Worm (Caenorhabditis elegans) whole organism, mixed stage, embryonic: Measurements from ENCODE around the gene K07H8.9.

Source experiments
- drap-1 ChIP-seq: fragments of 200-800 bp; sonication (Bioruptor generic); optimal IDR thresholded peaks from 3 replicates; lab custom pipeline; 2018; ENCODE audit warnings: mild to moderate bottlenecking, missing genetic modification characterization, missing compliant biosample characterization
- lin-13 ChIP-seq: fragments of 150-350 bp; optimal IDR thresholded peaks from 2 replicates; lab custom pipeline; 2014; ENCODE audit warnings: missing biosample characterization, missing genetic modification characterization
- nhr-12 ChIP-seq: fragments of 150-350 bp; optimal IDR thresholded peaks from 2 replicates; lab custom pipeline; 2014; ENCODE audit warnings: missing biosample characterization, missing genetic modification characterization
- nhr-237 ChIP-seq: fragments of 150-350 bp; optimal IDR thresholded peaks from 2 replicates; lab custom pipeline; 2014; ENCODE audit warnings: missing biosample characterization, missing genetic modification characterization
- pha-4 ChIP-seq: fragments of 150-350 bp; optimal IDR thresholded peaks from 2 replicates; lab custom pipeline; 2018; ENCODE audit warnings: missing biosample characterization, missing genetic modification reagents, missing genetic modification characterization

DNA sequence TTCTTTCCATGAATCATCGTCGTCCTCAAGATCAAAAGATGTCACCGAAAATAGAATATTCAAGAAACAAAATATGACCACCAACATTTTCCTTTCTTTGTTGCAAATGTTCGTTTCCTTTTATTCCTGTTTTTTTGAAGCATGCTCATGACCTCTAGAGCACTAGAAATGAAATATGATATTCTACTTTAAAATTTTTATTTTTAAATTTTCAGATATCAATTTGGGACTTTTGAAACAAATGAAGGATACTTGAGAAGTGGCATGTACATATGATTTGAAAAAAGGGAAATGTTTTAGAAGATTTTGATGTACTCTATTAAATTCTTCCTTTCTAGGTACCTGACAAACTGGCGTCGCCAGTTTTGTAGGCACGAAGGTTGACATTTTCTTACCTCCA is 11.0 kb downstream of the K07H8.9 start, which contains the start of gene K07H8.11:
- TF ChIP-seq lin-13 (tag; lab: Kevin White, UChicago) (no peak), drap-1 (GFP tag; lab: Kevin White, UChicago) (no peak), nhr-12 (tag; lab: Kevin White, UChicago) (no peak), nhr-237 (no peak), pha-4 (tag; lab: Kevin White, UChicago) (no peak)
